Fruit fly (Drosophila melanogaster): ENCODE measurements around the gene CG44038.

Gene CG44038

dm6 chr3R:12239166-12239565, 21.6 kb upstream of the CG44038 start, which contains the start of gene Cyp313a3:
Gene Cyp313a3 (minus strand): TSS chr3R:12239266.
- TF ChIP-seq CG9948 (tag; optimal IDR thresholded peaks at IDR 0.05) (no peak), CG14655 (GFP tag; optimal IDR thresholded peaks at IDR 0.05) (no peak), CG32121 (GFP tag; IDR thresholded peaks at IDR 0.05) (no peak), CG17806 (tag; optimal IDR thresholded peaks at IDR 0.05) (no peak), CG15710 (tag; optimal IDR thresholded peaks at IDR 0.05) (no peak), Pif1A (GFP tag; optimal IDR thresholded peaks at IDR 0.05) (no peak)

DNA sequence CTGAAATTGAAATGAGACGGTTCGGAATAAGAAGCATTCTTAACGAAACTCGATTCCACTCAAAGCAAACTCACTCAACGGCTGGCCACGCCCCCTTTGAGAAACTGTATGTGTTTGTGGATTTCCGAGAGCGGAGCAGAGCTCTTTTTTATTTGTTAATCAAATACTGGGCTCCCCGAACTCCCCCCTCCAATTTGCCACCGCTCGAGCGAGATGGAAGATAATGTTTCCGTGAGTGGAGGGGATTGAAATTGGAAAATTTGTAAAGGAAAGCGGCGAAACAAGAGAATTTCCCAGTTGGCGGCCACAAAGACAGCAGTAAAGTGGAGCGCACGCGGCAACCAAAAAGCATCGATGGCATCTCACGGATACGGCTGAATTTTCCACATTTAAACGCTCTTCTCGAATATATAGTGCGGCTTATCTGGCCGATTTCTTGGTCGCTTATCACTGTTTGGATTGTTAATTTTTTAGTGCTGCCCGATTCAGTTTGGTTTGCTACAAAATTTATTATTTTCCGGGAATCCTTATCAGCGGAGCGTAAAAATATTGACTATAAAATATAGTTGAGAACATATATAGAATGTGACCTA, 16.2 kb upstream of the CG44038 start:
- TF ChIP-seq CG14655 (GFP tag; optimal IDR thresholded peaks at IDR 0.05) (no peak), gl (tag; optimal IDR thresholded peaks at IDR 0.05) (no peak), Pif1A (GFP tag; optimal IDR thresholded peaks at IDR 0.05) (no peak), CG12605 (GFP tag; IDR thresholded peaks at IDR 0.05) (no peak), CG10348 (GFP tag; IDR thresholded peaks at IDR 0.05) (no peak), CG32121 (GFP tag; IDR thresholded peaks at IDR 0.05) (no peak), Pif1B (GFP tag; optimal IDR thresholded peaks at IDR 0.05) (no peak), CG9948 (tag; optimal IDR thresholded peaks at IDR 0.05) (no peak), CG15710 (tag; optimal IDR thresholded peaks at IDR 0.05) (no peak), rn (GFP tag; IDR thresholded peaks at IDR 0.05) (no peak), Snoo (tag; optimal IDR thresholded peaks at IDR 0.05) (no peak), D1 (tag; optimal IDR thresholded peaks at IDR 0.05) (no peak), fd96Ca (GFP tag; IDR thresholded peaks at IDR 0.05) (peak; percentile 52; the same call in 1 of the 3 replicates), CG4496 (GFP tag; IDR thresholded peaks at IDR 0.05) (peak; percentile 31; the same call in 1 of the 3 replicates), EcR (GFP tag; optimal IDR thresholded peaks at IDR 0.05) (no peak), CG17806 (tag; optimal IDR thresholded peaks at IDR 0.05) (no peak), Ets98B (GFP tag; IDR thresholded peaks at IDR 0.05) (no peak; the same call in 1 of the 2 replicates), CG8301 (tag; optimal IDR thresholded peaks at IDR 0.05) (no peak), CG34367 (tag; optimal IDR thresholded peaks at IDR 0.05) (no peak), CG13204 (GFP tag; optimal IDR thresholded peaks at IDR 0.05) (peak; percentile 16), CG8159 (tag; optimal IDR thresholded peaks at IDR 0.05) (no peak)

DNA sequence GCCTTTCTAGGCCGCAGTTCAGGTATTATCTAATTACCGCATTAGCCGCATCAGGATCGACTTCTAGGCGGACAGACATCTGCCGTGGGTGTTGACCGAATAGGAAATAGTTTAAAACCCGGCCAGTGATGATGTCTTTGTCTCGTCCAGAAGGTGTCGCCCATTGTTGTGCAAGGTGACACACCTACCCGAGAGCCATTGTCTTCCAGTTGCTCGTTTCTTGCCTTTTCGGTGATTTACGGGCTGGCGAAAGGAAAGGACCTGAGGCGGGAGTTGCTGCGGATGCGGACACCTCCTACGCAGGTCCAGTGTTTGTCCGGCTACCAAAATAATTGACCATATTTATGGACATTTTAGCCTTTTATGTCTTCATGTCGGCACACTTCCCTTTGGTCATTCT, 12.5 kb upstream of the CG44038 start:
- no peak for TF ChIP-seq CG32121 (GFP tag; IDR thresholded peaks at IDR 0.05)
- TF ChIP-seq CG4496 (GFP tag; IDR thresholded peaks at IDR 0.05), result no peak

dm6 chr3R:12250204-12250603, 10.6 kb upstream of the CG44038 start:
- TF ChIP-seq gl (tag; optimal IDR thresholded peaks at IDR 0.05) (no peak), CG14655 (GFP tag; optimal IDR thresholded peaks at IDR 0.05) (no peak), EcR (GFP tag; optimal IDR thresholded peaks at IDR 0.05) (no peak), CG12605 (GFP tag; IDR thresholded peaks at IDR 0.05) (no peak), CG8301 (tag; optimal IDR thresholded peaks at IDR 0.05) (no peak), CG13204 (GFP tag; optimal IDR thresholded peaks at IDR 0.05) (no peak), CG17806 (tag; optimal IDR thresholded peaks at IDR 0.05) (no peak), D1 (tag; optimal IDR thresholded peaks at IDR 0.05) (no peak), CG34367 (tag; optimal IDR thresholded peaks at IDR 0.05) (no peak), Pif1B (GFP tag; optimal IDR thresholded peaks at IDR 0.05) (no peak), Pif1A (GFP tag; optimal IDR thresholded peaks at IDR 0.05) (no peak), rn (GFP tag; IDR thresholded peaks at IDR 0.05) (no peak), CG4496 (GFP tag; IDR thresholded peaks at IDR 0.05) (no peak), CG8159 (tag; optimal IDR thresholded peaks at IDR 0.05) (no peak), fd96Ca (GFP tag; IDR thresholded peaks at IDR 0.05) (no peak)

- TF ChIP-seq Pif1A (GFP tag; optimal IDR thresholded peaks at IDR 0.05) (no peak), CG4496 (GFP tag; IDR thresholded peaks at IDR 0.05) (no peak), CG9948 (tag; optimal IDR thresholded peaks at IDR 0.05) (no peak), CG14655 (GFP tag; optimal IDR thresholded peaks at IDR 0.05) (no peak), CG12605 (GFP tag; IDR thresholded peaks at IDR 0.05) (no peak), D1 (tag; optimal IDR thresholded peaks at IDR 0.05) (no peak), EcR (GFP tag; optimal IDR thresholded peaks at IDR 0.05) (no peak), Ets98B (GFP tag; IDR thresholded peaks at IDR 0.05) (no peak), CG17806 (tag; optimal IDR thresholded peaks at IDR 0.05) (no peak), CG15710 (tag; optimal IDR thresholded peaks at IDR 0.05) (no peak), rn (GFP tag; IDR thresholded peaks at IDR 0.05) (no peak), fd96Ca (GFP tag; IDR thresholded peaks at IDR 0.05) (no peak), gl (tag; optimal IDR thresholded peaks at IDR 0.05) (no peak), Pif1B (GFP tag; optimal IDR thresholded peaks at IDR 0.05) (no peak), CG8301 (tag; optimal IDR thresholded peaks at IDR 0.05) (no peak), CG8159 (tag; optimal IDR thresholded peaks at IDR 0.05) (no peak), CG10348 (GFP tag; IDR thresholded peaks at IDR 0.05) (no peak)
Measured at dm6 chr3R:12251534-12251933, 9.2 kb upstream of the CG44038 start.

DNA sequence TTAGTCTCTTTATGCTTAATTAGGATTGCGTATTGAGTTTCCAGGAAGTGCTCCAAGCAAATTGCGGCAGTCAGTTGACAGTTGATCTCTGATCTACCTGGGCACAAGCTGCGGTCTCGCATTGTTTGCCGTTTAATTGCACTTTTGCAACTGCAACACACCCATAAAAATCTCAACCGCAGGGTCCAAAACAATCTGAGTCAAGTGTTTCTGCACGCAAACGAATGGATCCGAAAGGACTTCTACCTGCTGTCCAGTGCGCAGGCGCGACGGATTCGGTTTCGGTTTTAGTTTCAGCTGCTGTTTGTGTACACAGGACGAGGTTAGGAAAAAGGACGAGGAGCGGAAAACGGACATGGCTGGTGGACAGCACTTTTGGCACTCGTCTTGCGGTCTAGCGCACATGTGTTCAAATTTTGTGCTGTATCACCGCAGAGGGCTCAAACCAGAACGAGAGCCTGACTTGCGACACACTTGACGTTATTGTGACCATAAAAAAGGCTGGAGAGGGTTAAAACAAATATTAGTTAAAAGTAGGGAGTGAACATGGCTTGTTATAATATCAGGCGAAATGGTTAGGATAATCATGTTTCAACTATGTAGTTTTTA, 8.2 kb upstream of the CG44038 start:
- no peak for TF ChIP-seq CG17806 (tag; optimal IDR thresholded peaks at IDR 0.05)
- no peak for TF ChIP-seq Pif1B (GFP tag; optimal IDR thresholded peaks at IDR 0.05)
- TF ChIP-seq fd96Ca (GFP tag; IDR thresholded peaks at IDR 0.05), result no peak
- no peak for TF ChIP-seq CG14655 (GFP tag; optimal IDR thresholded peaks at IDR 0.05)
- no peak for TF ChIP-seq Ets98B (GFP tag; IDR thresholded peaks at IDR 0.05)
- TF ChIP-seq CG12605 (GFP tag; IDR thresholded peaks at IDR 0.05), result no peak
- TF ChIP-seq CG15710 (tag; optimal IDR thresholded peaks at IDR 0.05), result no peak
- no peak for TF ChIP-seq CG32121 (GFP tag; IDR thresholded peaks at IDR 0.05)
- TF ChIP-seq EcR (GFP tag; optimal IDR thresholded peaks at IDR 0.05), result no peak
- no peak for TF ChIP-seq D1 (tag; optimal IDR thresholded peaks at IDR 0.05)
- TF ChIP-seq rn (GFP tag; IDR thresholded peaks at IDR 0.05), result no peak
- no peak for TF ChIP-seq CG8301 (tag; optimal IDR thresholded peaks at IDR 0.05)
- no peak for TF ChIP-seq CG8159 (tag; optimal IDR thresholded peaks at IDR 0.05)
- TF ChIP-seq CG13204 (GFP tag; optimal IDR thresholded peaks at IDR 0.05), result no peak
- no peak for TF ChIP-seq CG34367 (tag; optimal IDR thresholded peaks at IDR 0.05)
- no peak for TF ChIP-seq CG4496 (GFP tag; IDR thresholded peaks at IDR 0.05)
- TF ChIP-seq Pif1A (GFP tag; optimal IDR thresholded peaks at IDR 0.05), result no peak
- TF ChIP-seq CG9948 (tag; optimal IDR thresholded peaks at IDR 0.05), result no peak
- no peak for TF ChIP-seq gl (tag; optimal IDR thresholded peaks at IDR 0.05)
